Fruit fly (Drosophila melanogaster): Measurements from ENCODE around the gene ouib.

The ouib gene

DNA sequence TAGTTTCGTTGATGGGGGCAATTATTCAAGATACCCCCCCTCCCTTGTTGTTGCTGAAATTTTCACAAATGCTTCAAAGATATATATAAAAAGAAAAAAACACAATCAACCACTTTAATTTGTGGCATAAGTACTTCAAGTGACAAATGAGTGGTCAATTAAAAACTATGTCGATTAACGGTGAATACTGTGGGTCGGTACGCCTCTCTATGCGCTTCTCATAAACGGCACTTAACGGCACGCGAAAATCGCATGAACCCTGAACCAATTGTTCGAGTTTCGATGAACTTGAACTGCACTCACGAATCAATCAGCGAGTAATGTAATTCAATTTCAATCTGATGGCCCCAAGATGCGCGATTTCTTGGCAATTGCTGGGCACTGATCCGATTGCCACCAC, 14.8 kb downstream of the ouib start:
- peak; percentile 37 for TF ChIP-seq sd (tag; optimal IDR thresholded peaks at IDR 0.05)
- TF ChIP-seq chinmo (GFP tag; IDR thresholded peaks at IDR 0.05; ENCODE audit: partially characterized antibody), result 0 out of 4 replicates have a peak, but pooled peaks have one; percentile 10
- no peak for TF ChIP-seq Atf3 (GFP tag; optimal IDR thresholded peaks at IDR 0.05)
- TF ChIP-seq nom (GFP tag; optimal IDR thresholded peaks at IDR 0.05), result no peak
- peak; percentile 96 for TF ChIP-seq CG17829 (tag; optimal IDR thresholded peaks at IDR 0.05)
- no peak for TF ChIP-seq CG32532 (GFP tag; IDR thresholded peaks at IDR 0.05)

DNA sequence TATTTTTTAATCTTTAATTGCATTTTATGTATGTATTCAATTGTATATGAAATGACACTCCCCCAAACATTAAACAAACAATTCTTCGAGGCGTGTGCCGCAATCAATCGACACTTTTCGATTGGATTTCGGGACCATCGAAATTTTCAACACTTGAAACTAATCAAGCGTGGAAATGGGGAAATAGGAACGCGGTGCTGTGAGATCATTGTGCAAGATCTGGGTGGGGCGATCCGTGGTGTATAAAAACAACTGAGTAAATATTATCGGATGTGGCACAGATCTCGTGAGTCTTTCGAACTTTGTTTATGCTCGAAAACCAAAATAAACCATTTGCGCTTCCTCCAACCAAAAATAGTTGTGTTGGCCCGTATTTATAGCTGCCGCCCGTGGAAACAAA, 16.0 kb downstream of the ouib start:
- TF ChIP-seq tx (GFP tag; optimal IDR thresholded peaks at IDR 0.05) (no peak), CG6854 (GFP tag; optimal IDR thresholded peaks at IDR 0.05) (no peak), Med (GFP tag) (peak; percentile 35), MESR4 (GFP tag; optimal IDR thresholded peaks at IDR 0.05) (no peak), Eip74EF (GFP tag; optimal IDR thresholded peaks at IDR 0.05) (peak in 1 of 2 experiments; percentile 46), abd-A (tag; optimal IDR thresholded peaks at IDR 0.05) (peak; percentile 72), jing (GFP tag; optimal IDR thresholded peaks at IDR 0.05) (no peak), CG12769 (tag; optimal IDR thresholded peaks at IDR 0.05) (peak; percentile 71), so (GFP tag; IDR thresholded peaks at IDR 0.05) (peak; percentile 41; the same call in 1 of the 3 replicates), CG11456 (GFP tag; IDR thresholded peaks at IDR 0.05) (no peak), grn (GFP tag; optimal IDR thresholded peaks at IDR 0.05) (peak; percentile 7), fd64A (GFP tag; optimal IDR thresholded peaks at IDR 0.05) (peak; percentile 42), Pdp1 (GFP tag; optimal IDR thresholded peaks at IDR 0.05) (peak in 1 of 2 experiments; percentile 79), chinmo (GFP tag; IDR thresholded peaks at IDR 0.05; ENCODE audit: partially characterized antibody) (0 out of 4 replicates have a peak, but pooled peaks have one; percentile 32), otp (GFP tag; IDR thresholded peaks at IDR 0.05) (no peak), sd (tag; optimal IDR thresholded peaks at IDR 0.05) (peak; percentile 66), Oli (tag; optimal IDR thresholded peaks at IDR 0.05) (no peak), luna (GFP tag; optimal IDR thresholded peaks at IDR 0.05) (no peak), NC2β (GFP tag; optimal IDR thresholded peaks at IDR 0.05) (no peak), pho (GFP tag; optimal IDR thresholded peaks at IDR 0.05) (no peak), CG10543 (GFP tag; optimal IDR thresholded peaks at IDR 0.05) (peak; percentile 48), en (GFP tag; optimal IDR thresholded peaks at IDR 0.05) (no peak), ci (GFP tag; IDR thresholded peaks at IDR 0.05) (0 out of 3 replicates have a peak, but pooled peaks have one; percentile 33), BtbVII (GFP tag; optimal IDR thresholded peaks at IDR 0.05) (peak; percentile 32)

DNA sequence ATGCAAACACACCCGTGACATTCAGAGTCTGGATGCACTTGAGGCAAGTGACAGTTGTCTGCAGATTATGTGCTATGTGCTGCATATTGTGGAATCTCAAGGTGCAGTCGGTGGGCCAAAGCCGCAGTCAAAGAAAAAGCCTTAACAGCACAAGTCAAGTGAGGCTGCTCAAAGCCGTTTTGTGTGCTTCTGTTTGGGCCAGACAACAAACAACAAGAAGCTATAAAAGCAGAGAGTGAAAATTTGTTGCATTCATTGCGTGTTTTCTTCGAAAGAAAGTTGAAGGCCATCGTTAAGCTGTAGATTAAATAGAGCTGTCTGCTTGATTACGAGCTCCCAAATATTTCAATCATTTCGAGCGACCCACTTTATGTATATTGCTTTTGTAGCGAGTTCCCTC, 16.7 kb downstream of the ouib start:
- TF ChIP-seq CG3847 (GFP tag; IDR thresholded peaks at IDR 0.05), result no peak
- no peak for TF ChIP-seq CG10565 (GFP tag; optimal IDR thresholded peaks at IDR 0.05)
- no peak for TF ChIP-seq klu (GFP tag; IDR thresholded peaks at IDR 0.05)
- TF ChIP-seq ato (GFP tag; IDR thresholded peaks at IDR 0.05; ENCODE audit: partially characterized antibody), result no peak
- no peak for TF ChIP-seq CG2712 (tag; optimal IDR thresholded peaks at IDR 0.05)
- TF ChIP-seq Ada2b (GFP tag; IDR thresholded peaks at IDR 0.05), result no peak
- TF ChIP-seq wek (GFP tag; optimal IDR thresholded peaks at IDR 0.05), result no peak
- TF ChIP-seq sens (GFP tag), result peak; percentile 58
- no peak for TF ChIP-seq CG13775 (GFP tag; optimal IDR thresholded peaks at IDR 0.05)
- no peak for TF ChIP-seq Mad (GFP tag; optimal IDR thresholded peaks at IDR 0.05)
- no peak for TF ChIP-seq da (GFP tag; optimal IDR thresholded peaks at IDR 0.05)
- no peak for TF ChIP-seq CG3281 (GFP tag; optimal IDR thresholded peaks at IDR 0.05)
- TF ChIP-seq sisA (GFP tag; IDR thresholded peaks at IDR 0.05), result 0 out of 2 replicates have a peak, but pooled peaks have one; percentile 4
- no peak for TF ChIP-seq shn (GFP tag; optimal IDR thresholded peaks at IDR 0.05)
- TF ChIP-seq chm (GFP tag; IDR thresholded peaks at IDR 0.05), result 0 out of 2 replicates have a peak, but pooled peaks have one; percentile 13
- no peak for TF ChIP-seq Dp (GFP tag; optimal IDR thresholded peaks at IDR 0.05)
- no peak for TF ChIP-seq CG1792 (GFP tag; optimal IDR thresholded peaks at IDR 0.05)
- no peak for TF ChIP-seq Neu2 (GFP tag; optimal IDR thresholded peaks at IDR 0.05; ENCODE audit: borderline replicate concordance)
- TF ChIP-seq vvl (GFP tag; IDR thresholded peaks at IDR 0.05), result 0 out of 2 replicates have a peak, but pooled peaks have one; percentile 7
- no peak for TF ChIP-seq CG2678 (tag; optimal IDR thresholded peaks at IDR 0.05)
- no peak for TF ChIP-seq zfh2 (GFP tag; optimal IDR thresholded peaks at IDR 0.05)
- no peak for TF ChIP-seq gcm2 (GFP tag; optimal IDR thresholded peaks at IDR 0.05)
